Fruit fly (Drosophila melanogaster) whole organism, embryonic: ENCODE results near the gene Mbs.
A peak's percentile ranks its signal among the peaks of the same experiment; 100 is the strongest.

Experiments
- Bteb2 ChIP-seq: fragments of 200-800 bp; sonication (Bioruptor generic); optimal IDR thresholded peaks from 2 replicates; lab custom pipeline; 2016; ENCODE audit warnings: missing biosample characterization, missing genetic modification characterization
- CG10267 ChIP-seq: fragments of 200-800 bp; sonication (Bioruptor generic); optimal IDR thresholded peaks from 2 replicates; lab custom pipeline; 2018; ENCODE audit warnings: missing biosample characterization, mild to moderate bottlenecking, missing genetic modification characterization, moderate library complexity
- CG10654 ChIP-seq: fragments of 200-800 bp; sonication (Bioruptor generic); optimal IDR thresholded peaks from 2 replicates; lab custom pipeline; 2016; ENCODE audit warnings: missing biosample characterization, missing genetic modification characterization
- CG13894 ChIP-seq: fragments of 200-800 bp; sonication (Bioruptor generic); optimal IDR thresholded peaks from 3 replicates; lab custom pipeline; 2018; ENCODE audit warnings: missing biosample characterization, mild to moderate bottlenecking, missing genetic modification characterization, moderate library complexity
- CG14965 ChIP-seq: fragments of 200-800 bp; sonication (Bioruptor generic); optimal IDR thresholded peaks from 2 replicates; lab custom pipeline; 2016; ENCODE audit warnings: missing biosample characterization, missing genetic modification characterization, borderline replicate concordance
- CG15011 ChIP-seq: fragments of 200-800 bp; sonication (Bioruptor generic); optimal IDR thresholded peaks from 3 replicates; lab custom pipeline; 2018; ENCODE audit warnings: missing biosample characterization, mild to moderate bottlenecking, missing genetic modification characterization
- CG17912 ChIP-seq: fragments of 200-800 bp; sonication (Bioruptor generic); optimal IDR thresholded peaks from 2 replicates; lab custom pipeline; 2018; ENCODE audit warnings: missing biosample characterization, mild to moderate bottlenecking, missing genetic modification characterization
- CG30431 ChIP-seq: fragments of 200-800 bp; sonication (Bioruptor generic); optimal IDR thresholded peaks from 2 replicates; lab custom pipeline; 2017; ENCODE audit warnings: missing biosample characterization, missing genetic modification characterization
- CG32532 ChIP-seq: fragments of 200-800 bp; sonication (Bioruptor generic); IDR thresholded peaks from 2 replicates; pipeline ENCODE4 v1.3.6; 2022; ENCODE audit warnings: missing biosample characterization, missing genetic modification characterization
- CG34422 ChIP-seq: fragments of 200-800 bp; sonication (Bioruptor generic); IDR thresholded peaks from 3 replicates; pipeline ENCODE4 v1.3.6; 2022; ENCODE audit warnings: missing biosample characterization, missing genetic modification characterization
- CG6254 ChIP-seq: fragments of 200-800 bp; sonication (Bioruptor generic); optimal IDR thresholded peaks from 3 replicates; lab custom pipeline; 2017; ENCODE audit warnings: mild to moderate bottlenecking, missing biosample characterization, missing genetic modification reagents, missing genetic modification characterization
- CG6272 ChIP-seq: fragments of 200-800 bp; sonication (Bioruptor generic); IDR thresholded peaks from 2 replicates; pipeline ENCODE4 v1.3.6; 2022; ENCODE audit warnings: missing biosample characterization, missing genetic modification characterization
- CG6683 ChIP-seq: fragments of 200-800 bp; sonication (Bioruptor generic); optimal IDR thresholded peaks from 2 replicates; lab custom pipeline; 2017; ENCODE audit warnings: missing biosample characterization, mild to moderate bottlenecking, missing genetic modification characterization, missing genetic modification reagents
- CG7357 ChIP-seq: fragments of 200-800 bp; sonication (Bioruptor generic); IDR thresholded peaks from 3 replicates; pipeline ENCODE4 v1.3.6; 2022; ENCODE audit warnings: missing biosample characterization, missing genetic modification characterization
- CG7839 ChIP-seq: fragments of 200-800 bp; sonication (Bioruptor generic); optimal IDR thresholded peaks from 3 replicates; lab custom pipeline; 2018; ENCODE audit warnings: missing biosample characterization, mild to moderate bottlenecking, missing genetic modification characterization, moderate library complexity
- CG8359 ChIP-seq: fragments of 200-800 bp; sonication (Bioruptor generic); optimal IDR thresholded peaks from 2 replicates; lab custom pipeline; 2017; ENCODE audit warnings: missing biosample characterization, mild to moderate bottlenecking, missing genetic modification characterization, borderline replicate concordance
- CG8388 ChIP-seq: fragments of 200-800 bp; sonication (Bioruptor generic); optimal IDR thresholded peaks from 2 replicates; lab custom pipeline; 2019; ENCODE audit warnings: missing biosample characterization, mild to moderate bottlenecking, missing genetic modification characterization, moderate library complexity
- Dad ChIP-seq: fragments of 200-800 bp; sonication (Bioruptor generic); optimal IDR thresholded peaks from 3 replicates; lab custom pipeline; 2016; ENCODE audit warnings: missing biosample characterization, missing genetic modification characterization
- Deaf1 ChIP-seq: fragments of 200-800 bp; optimal IDR thresholded peaks from 3 replicates; lab custom pipeline; 2019; ENCODE audit warnings: missing biosample characterization, mild to moderate bottlenecking, missing genetic modification characterization, moderate library complexity
- ERR ChIP-seq: fragments of 200-800 bp; sonication (Bioruptor generic); optimal IDR thresholded peaks from 2 replicates; lab custom pipeline; 2016; ENCODE audit warnings: missing biosample characterization, missing genetic modification characterization
- Elba2 ChIP-seq: fragments of 200-800 bp; sonication (Bioruptor generic); optimal IDR thresholded peaks from 3 replicates; lab custom pipeline; 2016; ENCODE audit warnings: missing biosample characterization, missing genetic modification characterization
- Fer1 ChIP-seq: fragments of 200-800 bp; sonication (Bioruptor generic); optimal IDR thresholded peaks from 2 replicates; lab custom pipeline; 2017; ENCODE audit warnings: missing biosample characterization, mild to moderate bottlenecking, missing genetic modification characterization
- HmgD ChIP-seq: fragments of 200-800 bp; sonication (Bioruptor generic); optimal IDR thresholded peaks from 3 replicates; lab custom pipeline; 2016; ENCODE audit warnings: missing biosample characterization, missing genetic modification characterization
- HmgZ ChIP-seq: fragments of 200-800 bp; sonication (Bioruptor generic); optimal IDR thresholded peaks from 2 replicates; lab custom pipeline; 2018; ENCODE audit warnings: missing biosample characterization, mild to moderate bottlenecking, missing genetic modification characterization
- Lhr ChIP-seq: fragments of 200-800 bp; sonication (Bioruptor generic); optimal IDR thresholded peaks from 3 replicates; lab custom pipeline; 2017; ENCODE audit warnings: mild to moderate bottlenecking, missing biosample characterization, missing genetic modification reagents, missing genetic modification characterization
- Mad ChIP-seq: fragments of 200-800 bp; sonication (Bioruptor generic); optimal IDR thresholded peaks from 2 replicates; lab custom pipeline; 2016; ENCODE audit warnings: missing biosample characterization, missing genetic modification characterization
- Med ChIP-seq: fragments of 200-800 bp; sonication (Bioruptor generic); peaks from one replicate; lab custom pipeline; 2016; ENCODE audit warnings: missing biosample characterization, missing genetic modification characterization, mild to moderate bottlenecking, inconsistent platforms, moderate library complexity
- Opbp ChIP-seq: fragments of 200-800 bp; sonication (Bioruptor generic); IDR thresholded peaks from 3 replicates; pipeline ENCODE4 v1.3.6; 2022; ENCODE audit warnings: missing biosample characterization, missing genetic modification characterization; ENCODE audit not compliant: partially characterized antibody
- YL-1 ChIP-seq: fragments of 200-800 bp; sonication (Bioruptor generic); optimal IDR thresholded peaks from 3 replicates; lab custom pipeline; 2017; ENCODE audit warnings: missing biosample characterization, mild to moderate bottlenecking, missing genetic modification characterization
- ash1 ChIP-seq: fragments of 200-800 bp; sonication (Bioruptor generic); optimal IDR thresholded peaks from 2 replicates; lab custom pipeline; 2018; ENCODE audit warnings: missing biosample characterization, mild to moderate bottlenecking, missing genetic modification characterization
- bab2 ChIP-seq: fragments of 200-800 bp; sonication (Bioruptor generic); optimal IDR thresholded peaks from 2 replicates; lab custom pipeline; 2016; ENCODE audit warnings: missing biosample characterization, missing genetic modification characterization
- ci ChIP-seq: fragments of 200-800 bp; sonication (Bioruptor generic); IDR thresholded peaks from 3 replicates; pipeline ENCODE4 v1.3.6; 2022; ENCODE audit warnings: missing biosample characterization, missing genetic modification characterization
- da ChIP-seq: fragments of 200-800 bp; sonication (Bioruptor generic); optimal IDR thresholded peaks from 2 replicates; lab custom pipeline; 2016; ENCODE audit warnings: missing biosample characterization, missing genetic modification characterization
- ems ChIP-seq: fragments of 200-800 bp; sonication (Bioruptor generic); optimal IDR thresholded peaks from 3 replicates; lab custom pipeline; 2016; ENCODE audit warnings: missing biosample characterization, missing genetic modification characterization
- gro ChIP-seq: fragments of 200-800 bp; sonication (Bioruptor generic); optimal IDR thresholded peaks from 2 replicates; lab custom pipeline; 2016; ENCODE audit warnings: missing biosample characterization, missing genetic modification characterization
- lbe ChIP-seq: fragments of 200-800 bp; sonication (Bioruptor generic); optimal IDR thresholded peaks from 2 replicates; lab custom pipeline; 2016; ENCODE audit warnings: missing biosample characterization, mild to moderate bottlenecking, missing genetic modification characterization
- lmd ChIP-seq: fragments of 200-800 bp; sonication (Bioruptor generic); IDR thresholded peaks from 2 replicates; pipeline ENCODE4 v1.3.6; 2022; ENCODE audit warnings: missing biosample characterization, missing genetic modification characterization
- lov ChIP-seq, 2 experiments: fragments of 200-800 bp in 1 of 2; fragments of >200 bp in 1 of 2; sonication (Bioruptor generic) in 1 of 2; IDR thresholded peaks in 1 of 2; optimal IDR thresholded peaks in 1 of 2; 2 replicates in 1 of 2; 3 replicates in 1 of 2; pipeline versions ENCODE4 v1.3.6 to Lab custom; 2017 to 2022; ENCODE audit warnings: missing biosample characterization in 1 of 2, missing genetic modification characterization in 1 of 2
- nerfin-1 ChIP-seq: fragments of 200-800 bp; sonication (Bioruptor generic); optimal IDR thresholded peaks from 3 replicates; lab custom pipeline; 2019; ENCODE audit warnings: missing biosample characterization, mild to moderate bottlenecking, missing genetic modification characterization, moderate library complexity
- odd ChIP-seq: fragments of 200-800 bp; sonication (Bioruptor generic); optimal IDR thresholded peaks from 2 replicates; lab custom pipeline; 2017; ENCODE audit warnings: missing biosample characterization, mild to moderate bottlenecking, missing genetic modification characterization
- phol ChIP-seq: fragments of 200-800 bp; sonication (Bioruptor generic); optimal IDR thresholded peaks from 3 replicates; lab custom pipeline; 2018; ENCODE audit warnings: missing biosample characterization, mild to moderate bottlenecking, missing genetic modification characterization, moderate library complexity
- psq ChIP-seq: fragments of 200-800 bp; sonication (Bioruptor generic); optimal IDR thresholded peaks from 2 replicates; lab custom pipeline; 2017; ENCODE audit warnings: missing biosample characterization, missing genetic modification characterization
- sd ChIP-seq: fragments of 200-800 bp; sonication (Bioruptor generic); optimal IDR thresholded peaks from 3 replicates; lab custom pipeline; 2018; ENCODE audit warnings: missing biosample characterization, mild to moderate bottlenecking, missing genetic modification characterization, moderate library complexity
- sens-2 ChIP-seq: fragments of 200-800 bp; sonication (Bioruptor generic); IDR thresholded peaks from 2 replicates; pipeline ENCODE4 v1.3.6; 2022; ENCODE audit warnings: missing biosample characterization, missing genetic modification characterization
- shn ChIP-seq: fragments of 200-800 bp; sonication (Bioruptor generic); optimal IDR thresholded peaks from 3 replicates; lab custom pipeline; 2016; ENCODE audit warnings: missing biosample characterization, missing genetic modification characterization
- slp2 ChIP-seq: fragments of 200-800 bp; sonication (Bioruptor generic); optimal IDR thresholded peaks from 2 replicates; lab custom pipeline; 2016; ENCODE audit warnings: missing biosample characterization, missing genetic modification characterization
- sr ChIP-seq: fragments of 200-800 bp; sonication (Bioruptor generic); IDR thresholded peaks from 3 replicates; pipeline ENCODE4 v1.3.6; 2022; ENCODE audit warnings: missing biosample characterization, missing genetic modification characterization
- tup ChIP-seq: fragments of 200-800 bp; sonication (Bioruptor generic); optimal IDR thresholded peaks from 2 replicates; lab custom pipeline; 2016; ENCODE audit warnings: missing biosample characterization, mild to moderate bottlenecking, missing genetic modification characterization, moderate library complexity
- vvl ChIP-seq: fragments of 200-800 bp; sonication (Bioruptor generic); IDR thresholded peaks from 2 replicates; pipeline ENCODE4 v1.3.6; 2022; ENCODE audit warnings: missing biosample characterization, missing genetic modification characterization

The Mbs gene

DNA sequence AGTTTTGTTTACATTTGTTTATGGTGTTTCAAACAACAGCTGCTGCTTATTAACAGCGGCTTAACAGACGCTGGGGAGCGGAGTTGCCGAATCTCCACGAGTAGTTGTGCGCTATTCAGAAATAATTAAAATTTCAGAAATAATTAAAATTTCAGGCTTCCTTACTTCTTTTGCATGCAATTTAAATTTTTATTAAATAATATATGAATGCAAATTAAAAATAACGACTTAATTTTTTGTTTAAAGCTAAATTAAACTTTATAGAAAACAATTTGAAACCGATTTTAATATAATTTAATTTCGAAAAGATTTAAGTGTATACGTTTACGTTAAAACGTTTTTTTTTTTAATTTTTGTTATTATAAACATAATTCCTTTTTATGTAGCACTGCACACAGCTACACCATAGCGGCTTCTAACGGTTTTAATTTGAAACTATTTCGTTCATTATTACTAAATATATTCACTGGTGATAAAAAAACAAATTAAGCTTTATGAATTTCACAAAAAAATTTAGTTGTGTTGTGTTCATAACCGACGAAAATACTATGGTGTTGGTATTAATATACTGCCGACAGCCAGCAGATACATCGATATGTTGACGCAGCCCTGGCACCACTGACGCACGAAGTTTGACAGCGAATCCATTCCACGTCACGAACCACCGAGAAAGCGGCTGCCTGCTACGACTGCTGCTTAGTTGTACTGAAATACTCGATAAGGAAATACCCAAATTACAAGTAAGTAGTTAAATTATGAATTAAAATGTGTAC lies 77.4 kb downstream of the Mbs start, which contains the start of gene SsRbeta (continued):
- no peak for TF ChIP-seq shn (GFP tag; lab: Kevin White, UChicago)
- TF ChIP-seq CG7357: 0 out of 3 replicates have a peak, but pooled peaks have one; percentile 6
- TF ChIP-seq Med (GFP tag; lab: Kevin White, UChicago): peak; percentile 91
- TF ChIP-seq CG8359: no peak
- TF ChIP-seq gro: peak; percentile 43
- peak; percentile 34 for TF ChIP-seq CG10267 (tag; lab: Kevin White, UChicago)
- TF ChIP-seq CG8388: peak; percentile 4
- no peak for TF ChIP-seq lbe (GFP tag; lab: Kevin White, UChicago)
- TF ChIP-seq CG6254: no peak
- no peak for TF ChIP-seq slp2 (GFP tag; lab: Kevin White, UChicago)
- no peak for TF ChIP-seq CG15011 (GFP tag; lab: Kevin White, UChicago)
- TF ChIP-seq Dad (GFP tag; lab: Kevin White, UChicago): no peak
- no peak for TF ChIP-seq ems (GFP tag; lab: Kevin White, UChicago)
- TF ChIP-seq HmgZ (tag; lab: Kevin White, UChicago): peak; percentile 26
- no peak for TF ChIP-seq CG13894
- no peak for TF ChIP-seq CG30431 (GFP tag; lab: Kevin White, UChicago)
- TF ChIP-seq sens-2 (GFP tag; lab: Robert Waterston, UW): peak; percentile 42; the same call in 1 of the 2 replicates
- peak; percentile 32 for TF ChIP-seq vvl (GFP tag; lab: Robert Waterston, UW)
- TF ChIP-seq Lhr (GFP tag; lab: Kevin White, UChicago): peak; percentile 18
- TF ChIP-seq CG6272: no peak
- no peak for TF ChIP-seq Mad (GFP tag; lab: Kevin White, UChicago)
- no peak for TF ChIP-seq CG14965 (GFP tag; lab: Kevin White, UChicago)
- TF ChIP-seq odd (GFP tag; lab: Kevin White, UChicago): no peak
- TF ChIP-seq psq: no peak
- no peak for TF ChIP-seq nerfin-1 (tag; lab: Kevin White, UChicago)
- peak; percentile 68; the same call in 2 of the 3 replicates for TF ChIP-seq CG34422 (GFP tag; lab: Robert Waterston, UW)
- TF ChIP-seq CG32532: peak; percentile 85
- peak; percentile 83 for TF ChIP-seq ci
- peak; percentile 4; the same call in 1 of the 2 replicates for TF ChIP-seq lmd (GFP tag; lab: Robert Waterston, UW)
- TF ChIP-seq CG17912: peak; percentile 55
- no peak for TF ChIP-seq ash1 (GFP tag; lab: Kevin White, UChicago)
- TF ChIP-seq sr: no peak
- TF ChIP-seq Deaf1 (tag; lab: Kevin White, UChicago): peak; percentile 96
- no peak for TF ChIP-seq sd (tag; lab: Kevin White, UChicago)
- peak; percentile 90 for TF ChIP-seq YL-1 (GFP tag; lab: Kevin White, UChicago)
- TF ChIP-seq Elba2: no peak
- TF ChIP-seq Bteb2 (GFP tag; lab: Kevin White, UChicago): no peak
- TF ChIP-seq CG10654 (GFP tag; lab: Kevin White, UChicago): no peak
- no peak for TF ChIP-seq lov (optimal IDR thresholded peaks at IDR 0.05; lab: Kevin White, UChicago)
- TF ChIP-seq lov (GFP tag; IDR thresholded peaks at IDR 0.05; lab: Robert Waterston, UW): 0 out of 3 replicates have a peak, but pooled peaks have one; percentile 4
- TF ChIP-seq bab2 (GFP tag; lab: Kevin White, UChicago): no peak
- TF ChIP-seq CG6683 (GFP tag; lab: Kevin White, UChicago): no peak
- no peak for TF ChIP-seq tup (GFP tag; lab: Kevin White, UChicago)
- TF ChIP-seq Opbp: peak; percentile 74
- peak; percentile 35 for TF ChIP-seq phol (tag; lab: Kevin White, UChicago)
- no peak for TF ChIP-seq ERR (GFP tag; lab: Kevin White, UChicago)
- TF ChIP-seq CG7839 (tag; lab: Kevin White, UChicago): peak; percentile 9
- TF ChIP-seq Fer1 (GFP tag; lab: Kevin White, UChicago): no peak
- no peak for TF ChIP-seq HmgD
- TF ChIP-seq da (GFP tag; lab: Kevin White, UChicago): no peak
